Worm (Caenorhabditis elegans) whole organism, L3 larva: Measurements from ENCODE around the gene R10D12.13.

Experiments
- R02D3.7 ChIP-seq: fragments of 150-350 bp; optimal IDR thresholded peaks from 2 replicates; lab custom pipeline; 2014; ENCODE audit warnings: missing biosample characterization, missing genetic modification characterization
- ZK546.5 ChIP-seq: sonication (generic microtip); optimal IDR thresholded peaks from 2 replicates; lab custom pipeline; 2017; ENCODE audit warnings: missing biosample characterization, missing genetic modification characterization
- aly-2 ChIP-seq: fragments of 150-350 bp; optimal IDR thresholded peaks from 2 replicates; lab custom pipeline; 2014; ENCODE audit warnings: missing biosample characterization, missing genetic modification characterization
- ama-1 ChIP-seq: fragments of 150-350 bp; optimal IDR thresholded peaks from 2 replicates; lab custom pipeline; 2018
- ceh-16 ChIP-seq: sonication (generic microtip); optimal IDR thresholded peaks from 2 replicates; lab custom pipeline; 2017; ENCODE audit warnings: missing biosample characterization, missing genetic modification characterization
- ceh-28 ChIP-seq: fragments of 150-350 bp; optimal IDR thresholded peaks from 2 replicates; lab custom pipeline; 2014; ENCODE audit warnings: missing biosample characterization, missing genetic modification reagents, missing genetic modification characterization
- ceh-82 ChIP-seq: fragments of 150-350 bp; optimal IDR thresholded peaks from 2 replicates; lab custom pipeline; 2014; ENCODE audit warnings: missing biosample characterization, missing genetic modification characterization
- ceh-9 ChIP-seq: sonication (generic microtip); optimal IDR thresholded peaks from 2 replicates; lab custom pipeline; 2018; ENCODE audit warnings: missing biosample characterization, missing genetic modification characterization
- daf-12 ChIP-seq: fragments of 150-350 bp; optimal IDR thresholded peaks from 2 replicates; lab custom pipeline; 2014; ENCODE audit warnings: missing biosample characterization, missing genetic modification reagents, missing genetic modification characterization
- egl-5 ChIP-seq: fragments of 150-350 bp; optimal IDR thresholded peaks from 2 replicates; lab custom pipeline; 2017; ENCODE audit warnings: missing biosample characterization, missing genetic modification reagents, missing genetic modification characterization, inconsistent platforms
- elt-1 ChIP-seq: fragments of 150-350 bp; optimal IDR thresholded peaks from 2 replicates; lab custom pipeline; 2014; ENCODE audit warnings: missing biosample characterization, missing genetic modification characterization
- elt-3 ChIP-seq, 3 experiments: fragments of 150-350 bp in 1 of 3; sonication (generic microtip) in 2 of 3; optimal IDR thresholded peaks; 2 replicates in 2 of 3; 4 replicates in 1 of 3; lab custom pipeline; 2014 to 2017; ENCODE audit warnings: missing biosample characterization in 3 of 3, missing genetic modification characterization in 3 of 3
- eor-1 ChIP-seq, 2 experiments: fragments of 150-350 bp; optimal IDR thresholded peaks; 2 replicates each; lab custom pipeline; 2014 to 2018; ENCODE audit warnings: missing biosample characterization in 2 of 2, missing genetic modification characterization in 2 of 2
- fkh-10 ChIP-seq: sonication (generic microtip); optimal IDR thresholded peaks from 2 replicates; lab custom pipeline; 2017; ENCODE audit warnings: missing biosample characterization, missing genetic modification reagents, missing genetic modification characterization
- fos-1 ChIP-seq: fragments of 150-350 bp; optimal IDR thresholded peaks from 2 replicates; lab custom pipeline; 2014; ENCODE audit warnings: missing biosample characterization, missing genetic modification characterization
- hmg-11 ChIP-seq: sonication (generic microtip); optimal IDR thresholded peaks from 2 replicates; lab custom pipeline; 2016; ENCODE audit warnings: missing genetic modification characterization, missing compliant biosample characterization
- jun-1 ChIP-seq: fragments of 150-350 bp; optimal IDR thresholded peaks from 2 replicates; lab custom pipeline; 2014; ENCODE audit warnings: missing biosample characterization, missing genetic modification reagents, missing genetic modification characterization
- lin-15B ChIP-seq: fragments of 150-350 bp; optimal IDR thresholded peaks from 2 replicates; lab custom pipeline; 2014; ENCODE audit warnings: missing biosample characterization, missing genetic modification characterization
- lin-39 ChIP-seq: fragments of 150-350 bp; optimal IDR thresholded peaks from 2 replicates; lab custom pipeline; 2018; ENCODE audit warnings: missing biosample characterization, missing genetic modification reagents, missing genetic modification characterization
- lsy-12 ChIP-seq: sonication (generic microtip); optimal IDR thresholded peaks from 2 replicates; lab custom pipeline; 2016; ENCODE audit warnings: mild to moderate bottlenecking, missing genetic modification characterization, missing compliant biosample characterization
- mdl-1 ChIP-seq: fragments of 150-350 bp; optimal IDR thresholded peaks from 2 replicates; lab custom pipeline; 2014; ENCODE audit warnings: missing biosample characterization, missing genetic modification characterization
- mml-1 ChIP-seq: fragments of 150-350 bp; sonication (generic microtip); optimal IDR thresholded peaks from 3 replicates; lab custom pipeline; 2014; ENCODE audit warnings: missing biosample characterization, missing genetic modification characterization
- nfya-1 ChIP-seq: sonication (generic microtip); optimal IDR thresholded peaks from 2 replicates; lab custom pipeline; 2017; ENCODE audit warnings: missing genetic modification characterization, mild to moderate bottlenecking, missing compliant biosample characterization, antibody characterized with exemption, moderate library complexity; ENCODE audit not compliant: insufficient read depth
- nhr-11 ChIP-seq: fragments of 150-350 bp; optimal IDR thresholded peaks from 2 replicates; lab custom pipeline; 2014; ENCODE audit warnings: missing biosample characterization, missing genetic modification characterization
- nhr-12 ChIP-seq: fragments of 150-350 bp; optimal IDR thresholded peaks from 2 replicates; lab custom pipeline; 2014; ENCODE audit warnings: missing biosample characterization, missing genetic modification characterization
- nhr-23 ChIP-seq: fragments of 150-350 bp; optimal IDR thresholded peaks from 2 replicates; lab custom pipeline; 2014; ENCODE audit warnings: missing biosample characterization, missing genetic modification reagents, missing genetic modification characterization
- nhr-237 ChIP-seq: fragments of 150-350 bp; optimal IDR thresholded peaks from 2 replicates; lab custom pipeline; 2014; ENCODE audit warnings: missing biosample characterization, missing genetic modification characterization
- nhr-25 ChIP-seq: sonication (generic microtip); optimal IDR thresholded peaks from 2 replicates; lab custom pipeline; 2017; ENCODE audit warnings: missing biosample characterization, missing genetic modification characterization
- nhr-28 ChIP-seq: fragments of 150-350 bp; optimal IDR thresholded peaks from 2 replicates; lab custom pipeline; 2014; ENCODE audit warnings: missing biosample characterization, missing genetic modification characterization
- nhr-76 ChIP-seq: fragments of 150-350 bp; sonication (generic microtip); optimal IDR thresholded peaks from 5 replicates; lab custom pipeline; 2014; ENCODE audit warnings: missing biosample characterization, missing genetic modification characterization
- nhr-77 ChIP-seq: fragments of 150-350 bp; optimal IDR thresholded peaks from 2 replicates; lab custom pipeline; 2014; ENCODE audit warnings: missing biosample characterization, missing genetic modification characterization
- pha-4 ChIP-seq: fragments of 150-350 bp; optimal IDR thresholded peaks from 2 replicates; lab custom pipeline; 2014; ENCODE audit warnings: missing biosample characterization, missing genetic modification reagents, missing genetic modification characterization
- sea-2 ChIP-seq: fragments of 150-350 bp; sonication (generic microtip); optimal IDR thresholded peaks from 4 replicates; lab custom pipeline; 2014; ENCODE audit warnings: missing biosample characterization, missing genetic modification reagents, missing genetic modification characterization
- skn-1 ChIP-seq: fragments of 150-350 bp; optimal IDR thresholded peaks from 2 replicates; lab custom pipeline; 2014; ENCODE audit warnings: missing biosample characterization, missing genetic modification characterization
- tbx-2 ChIP-seq: sonication (generic microtip); optimal IDR thresholded peaks from 2 replicates; lab custom pipeline; 2016; ENCODE audit warnings: mild to moderate bottlenecking, missing genetic modification characterization, missing compliant biosample characterization
- unc-62 ChIP-seq: fragments of 150-350 bp; sonication (generic microtip); optimal IDR thresholded peaks from 4 replicates; lab custom pipeline; 2014; ENCODE audit warnings: missing biosample characterization, missing genetic modification reagents, missing genetic modification characterization
- zag-1 ChIP-seq: fragments of 150-350 bp; optimal IDR thresholded peaks from 2 replicates; lab custom pipeline; 2014; ENCODE audit warnings: missing biosample characterization, missing genetic modification characterization
- ztf-11 ChIP-seq: fragments of 150-350 bp; optimal IDR thresholded peaks from 2 replicates; lab custom pipeline; 2014; ENCODE audit warnings: missing biosample characterization, missing genetic modification characterization
- ztf-4 ChIP-seq: fragments of 150-350 bp; optimal IDR thresholded peaks from 2 replicates; lab custom pipeline; 2014; ENCODE audit warnings: missing biosample characterization, missing genetic modification characterization

The R10D12.13 gene

ce11 chrV:14004342-14004741 lies 42.1 kb downstream of the R10D12.13 start:
- TF ChIP-seq fos-1 (tag; lab: Kevin White, UChicago) (no peak), lsy-12 (tag; lab: Kevin White, UChicago) (no peak), unc-62 (GFP tag; lab: Kevin White, UChicago) (no peak), nhr-12 (tag; lab: Kevin White, UChicago) (no peak), jun-1 (tag; lab: Kevin White, UChicago) (no peak), fkh-10 (peak; percentile 66), egl-5 (tag; lab: Kevin White, UChicago) (peak; percentile 50), mdl-1 (tag; lab: Kevin White, UChicago) (no peak), nfya-1 (peak; percentile 14), ama-1 (lab: Kevin White, UChicago) (no peak), elt-3 (tag; optimal IDR thresholded peaks at IDR 0.05; lab: Kevin White, UChicago) (no peak), nhr-76 (tag; lab: Kevin White, UChicago) (no peak), elt-1 (tag; lab: Kevin White, UChicago) (no peak), nhr-25 (tag; lab: Kevin White, UChicago) (no peak), nhr-237 (tag; lab: Kevin White, UChicago) (no peak), ztf-11 (tag; lab: Kevin White, UChicago) (no peak), ceh-16 (tag; lab: Kevin White, UChicago) (no peak), lin-39 (tag; lab: Kevin White, UChicago) (peak; percentile 26), aly-2 (tag; lab: Kevin White, UChicago) (no peak), skn-1 (tag; lab: Kevin White, UChicago) (no peak), nhr-23 (tag; lab: Kevin White, UChicago) (no peak), sea-2 (GFP tag; lab: Kevin White, UChicago) (no peak), ceh-82 (tag; lab: Kevin White, UChicago) (no peak), nhr-11 (tag; lab: Kevin White, UChicago) (no peak), lin-15B (tag; lab: Kevin White, UChicago) (no peak), nhr-77 (no peak), zag-1 (tag; lab: Kevin White, UChicago) (no peak), eor-1 (tag; optimal IDR thresholded peaks at IDR 0.05; lab: Kevin White, UChicago) (no peak), R02D3.7 (tag; lab: Kevin White, UChicago) (no peak), mml-1 (tag; lab: Kevin White, UChicago) (no peak), tbx-2 (tag; lab: Kevin White, UChicago) (no peak), pha-4 (no peak), ceh-28 (no peak)

- TF ChIP-seq jun-1 (tag; lab: Kevin White, UChicago) (no peak), nhr-28 (tag; lab: Kevin White, UChicago) (no peak), ztf-11 (tag; lab: Kevin White, UChicago) (no peak), daf-12 (tag; lab: Kevin White, UChicago) (no peak), nfya-1 (no peak), ceh-9 (tag; lab: Kevin White, UChicago) (no peak), ztf-4 (tag; lab: Kevin White, UChicago) (no peak), ama-1 (lab: Kevin White, UChicago) (no peak), ceh-28 (no peak), ZK546.5 (no peak), lin-15B (tag; lab: Kevin White, UChicago) (no peak)
These were observed 43.6 kb downstream of the R10D12.13 start, which contains the start of gene ric-7 for ce11 chrV:14005812-14006211. Gene ric-7 (minus strand): TSS chrV:14005912.

ce11 chrV:14006819-14007218 lies 44.6 kb downstream of the R10D12.13 start:
- TF ChIP-seq unc-62 (GFP tag; lab: Kevin White, UChicago) (no peak), lin-15B (tag; lab: Kevin White, UChicago) (peak; percentile 19), skn-1 (tag; lab: Kevin White, UChicago) (no peak), nhr-12 (tag; lab: Kevin White, UChicago) (no peak), lin-39 (tag; lab: Kevin White, UChicago) (peak; percentile 4), sea-2 (GFP tag; lab: Kevin White, UChicago) (no peak), nfya-1 (peak; percentile 70), hmg-11 (tag; lab: Kevin White, UChicago) (peak; percentile 62), nhr-76 (tag; lab: Kevin White, UChicago) (no peak), elt-3 (tag; optimal IDR thresholded peaks at IDR 0.05; lab: Kevin White, UChicago) (no peak)
- TF ChIP-seq, all 47 proteins: peak for 4
